Fruit fly (Drosophila melanogaster): ENCODE results near the gene Hmt-1.

- no peak for TF ChIP-seq CG8478 (optimal IDR thresholded peaks at IDR 0.05)
- TF ChIP-seq CTCF (optimal IDR thresholded peaks at IDR 0.05) = no peak
Measured at dm6 chr3R:15807306-15807705, 50.0 kb downstream of the Hmt-1 start.

Measured in S2 (cell line).